Fruit fly (Drosophila melanogaster) whole organism, embryonic: ENCODE measurements around the gene Rbcn-3B.
A peak's percentile ranks its signal among the peaks of the same experiment; 100 is the strongest.

Experiments used
- Abd-B ChIP-seq: fragments of 200-800 bp; sonication (Bioruptor generic); optimal IDR thresholded peaks from 2 replicates; lab custom pipeline; 2018; ENCODE audit warnings: missing biosample characterization, mild to moderate bottlenecking, missing genetic modification characterization, moderate library complexity
- CG10209 ChIP-seq: fragments of 200-800 bp; sonication (Bioruptor generic); optimal IDR thresholded peaks from 3 replicates; lab custom pipeline; 2017; ENCODE audit warnings: missing biosample characterization, mild to moderate bottlenecking, missing genetic modification characterization, missing genetic modification reagents
- CG10274 ChIP-seq: fragments of 200-800 bp; sonication (Bioruptor generic); optimal IDR thresholded peaks from 3 replicates; lab custom pipeline; 2017; ENCODE audit warnings: missing biosample characterization, mild to moderate bottlenecking, missing genetic modification characterization
- CG10321 ChIP-seq: fragments of 200-800 bp; sonication (Bioruptor generic); IDR thresholded peaks from 2 replicates; pipeline ENCODE4 v1.3.6; 2022; ENCODE audit warnings: missing biosample characterization, missing genetic modification characterization
- CG10431 ChIP-seq: fragments of 200-800 bp; sonication (Bioruptor generic); optimal IDR thresholded peaks from 3 replicates; lab custom pipeline; 2018; ENCODE audit warnings: missing biosample characterization, mild to moderate bottlenecking, missing genetic modification characterization
- CG10959 ChIP-seq: fragments of 200-800 bp; sonication (Bioruptor generic); IDR thresholded peaks from 2 replicates; pipeline ENCODE4 v1.3.6; 2022; ENCODE audit warnings: missing biosample characterization, missing genetic modification characterization
- CG11504 ChIP-seq: fragments of 200-800 bp; sonication (Bioruptor generic); optimal IDR thresholded peaks from 3 replicates; lab custom pipeline; 2019; ENCODE audit warnings: missing biosample characterization, mild to moderate bottlenecking, missing genetic modification characterization, moderate library complexity
- CG12219 ChIP-seq: fragments of 200-800 bp; sonication (Bioruptor generic); optimal IDR thresholded peaks from 3 replicates; lab custom pipeline; 2018; ENCODE audit warnings: missing biosample characterization, mild to moderate bottlenecking, missing genetic modification characterization
- CG13287 ChIP-seq: fragments of 200-800 bp; sonication (Bioruptor generic); IDR thresholded peaks from 2 replicates; pipeline ENCODE4 v1.3.6; 2022; ENCODE audit warnings: missing biosample characterization, missing genetic modification characterization; ENCODE audit not compliant: partially characterized antibody
- CG13894 ChIP-seq: fragments of 200-800 bp; sonication (Bioruptor generic); optimal IDR thresholded peaks from 3 replicates; lab custom pipeline; 2018; ENCODE audit warnings: missing biosample characterization, mild to moderate bottlenecking, missing genetic modification characterization, moderate library complexity
- CG14014 ChIP-seq: fragments of 200-800 bp; sonication (Bioruptor generic); IDR thresholded peaks from 2 replicates; pipeline ENCODE4 v1.3.6; 2022; ENCODE audit warnings: missing biosample characterization, missing genetic modification characterization
- CG14667 ChIP-seq: fragments of 200-800 bp; sonication (Bioruptor generic); IDR thresholded peaks from 2 replicates; pipeline ENCODE4 v1.3.6; 2022; ENCODE audit warnings: missing biosample characterization, missing genetic modification characterization
- CG16813 ChIP-seq: fragments of 200-800 bp; sonication (Bioruptor generic); IDR thresholded peaks from 3 replicates; pipeline ENCODE4 v1.3.6; 2022; ENCODE audit warnings: missing biosample characterization, missing genetic modification characterization; ENCODE audit not compliant: partially characterized antibody
- CG2678 ChIP-seq: fragments of 200-800 bp; sonication (Bioruptor generic); optimal IDR thresholded peaks from 3 replicates; lab custom pipeline; 2019; ENCODE audit warnings: missing biosample characterization, mild to moderate bottlenecking, missing genetic modification characterization, moderate library complexity
- CG3281 ChIP-seq: fragments of 200-800 bp; sonication (Bioruptor generic); optimal IDR thresholded peaks from 3 replicates; lab custom pipeline; 2017; ENCODE audit warnings: missing biosample characterization, mild to moderate bottlenecking, missing genetic modification characterization
- CG43689 ChIP-seq: fragments of 200-800 bp; sonication (Bioruptor generic); IDR thresholded peaks from 2 replicates; pipeline ENCODE4 v1.3.6; 2022; ENCODE audit warnings: missing biosample characterization, missing genetic modification characterization
- CG5245 ChIP-seq: fragments of 200-800 bp; sonication (Bioruptor generic); optimal IDR thresholded peaks from 3 replicates; lab custom pipeline; 2016; ENCODE audit warnings: missing biosample characterization, missing genetic modification characterization
- CG8359 ChIP-seq: fragments of 200-800 bp; sonication (Bioruptor generic); optimal IDR thresholded peaks from 2 replicates; lab custom pipeline; 2017; ENCODE audit warnings: missing biosample characterization, mild to moderate bottlenecking, missing genetic modification characterization, borderline replicate concordance
- CG8478 ChIP-seq: fragments of >200 bp; optimal IDR thresholded peaks from 2 replicates; lab custom pipeline; 2018
- CG8924 ChIP-seq: fragments of 200-800 bp; optimal IDR thresholded peaks from 3 replicates; lab custom pipeline; 2019; ENCODE audit warnings: missing biosample characterization, mild to moderate bottlenecking, missing genetic modification characterization, moderate library complexity
- CG9727 ChIP-seq: fragments of 200-800 bp; sonication (Bioruptor generic); optimal IDR thresholded peaks from 3 replicates; lab custom pipeline; 2017; ENCODE audit warnings: missing biosample characterization, mild to moderate bottlenecking, missing genetic modification characterization
- CHES-1-like ChIP-seq: fragments of 200-800 bp; sonication (Bioruptor generic); optimal IDR thresholded peaks from 2 replicates; lab custom pipeline; 2016; ENCODE audit warnings: missing biosample characterization, missing genetic modification characterization
- D19A ChIP-seq: fragments of 200-800 bp; optimal IDR thresholded peaks from 3 replicates; lab custom pipeline; 2019; ENCODE audit warnings: missing biosample characterization, mild to moderate bottlenecking, missing genetic modification characterization, moderate library complexity
- Drgx ChIP-seq: fragments of 200-800 bp; sonication (Bioruptor generic); IDR thresholded peaks from 2 replicates; pipeline ENCODE4 v1.3.6; 2022; ENCODE audit warnings: missing biosample characterization, missing genetic modification characterization
- Hmr ChIP-seq: fragments of 200-800 bp; sonication (Bioruptor generic); optimal IDR thresholded peaks from 3 replicates; lab custom pipeline; 2017; ENCODE audit warnings: mild to moderate bottlenecking, missing biosample characterization, missing genetic modification reagents, missing genetic modification characterization
- Hmx ChIP-seq: fragments of 200-800 bp; sonication (Bioruptor generic); optimal IDR thresholded peaks from 2 replicates; lab custom pipeline; 2016; ENCODE audit warnings: missing biosample characterization, missing genetic modification characterization
- Kr ChIP-seq: fragments of 200-800 bp; sonication (Bioruptor generic); optimal IDR thresholded peaks from 2 replicates; lab custom pipeline; 2017; ENCODE audit warnings: missing biosample characterization, mild to moderate bottlenecking, missing genetic modification characterization
- Lhr ChIP-seq: fragments of 200-800 bp; sonication (Bioruptor generic); optimal IDR thresholded peaks from 3 replicates; lab custom pipeline; 2017; ENCODE audit warnings: mild to moderate bottlenecking, missing biosample characterization, missing genetic modification reagents, missing genetic modification characterization
- Opbp ChIP-seq: fragments of 200-800 bp; sonication (Bioruptor generic); IDR thresholded peaks from 3 replicates; pipeline ENCODE4 v1.3.6; 2022; ENCODE audit warnings: missing biosample characterization, missing genetic modification characterization; ENCODE audit not compliant: partially characterized antibody
- Poxn ChIP-seq: fragments of 200-800 bp; sonication (Bioruptor generic); IDR thresholded peaks from 2 replicates; pipeline ENCODE4 v1.3.6; 2022; ENCODE audit warnings: missing biosample characterization, missing genetic modification characterization
- ara ChIP-seq: fragments of 200-800 bp; sonication (Bioruptor generic); IDR thresholded peaks from 2 replicates; pipeline ENCODE4 v1.3.6; 2022; ENCODE audit warnings: missing biosample characterization, missing genetic modification characterization
- btn ChIP-seq: fragments of 200-800 bp; sonication (Bioruptor generic); optimal IDR thresholded peaks from 2 replicates; lab custom pipeline; 2016; ENCODE audit warnings: missing biosample characterization, missing genetic modification characterization
- corto ChIP-seq: fragments of 200-800 bp; sonication (Bioruptor generic); optimal IDR thresholded peaks from 2 replicates; lab custom pipeline; 2016; ENCODE audit warnings: missing biosample characterization, mild to moderate bottlenecking, missing genetic modification characterization, moderate library complexity
- danr ChIP-seq: fragments of 200-800 bp; sonication (Bioruptor generic); IDR thresholded peaks from 2 replicates; pipeline ENCODE4 v1.3.6; 2022; ENCODE audit warnings: missing biosample characterization, missing genetic modification characterization
- dimm ChIP-seq: fragments of 200-800 bp; sonication (Bioruptor generic); IDR thresholded peaks from 2 replicates; pipeline ENCODE4 v1.3.6; 2022; ENCODE audit warnings: missing biosample characterization, missing genetic modification characterization
- ems ChIP-seq: fragments of 200-800 bp; sonication (Bioruptor generic); optimal IDR thresholded peaks from 3 replicates; lab custom pipeline; 2016; ENCODE audit warnings: missing biosample characterization, missing genetic modification characterization
- ftz-f1 ChIP-seq: fragments of 200-800 bp; sonication (Bioruptor generic); optimal IDR thresholded peaks from 2 replicates; lab custom pipeline; 2016; ENCODE audit warnings: missing biosample characterization, missing genetic modification characterization
- gro ChIP-seq: fragments of 200-800 bp; sonication (Bioruptor generic); optimal IDR thresholded peaks from 2 replicates; lab custom pipeline; 2016; ENCODE audit warnings: missing biosample characterization, missing genetic modification characterization
- gsb-n ChIP-seq: fragments of 200-800 bp; sonication (Bioruptor generic); optimal IDR thresholded peaks from 3 replicates; lab custom pipeline; 2018; ENCODE audit warnings: missing biosample characterization, mild to moderate bottlenecking, missing genetic modification characterization
- h ChIP-seq: fragments of >200 bp; optimal IDR thresholded peaks from 2 replicates; lab custom pipeline; 2017
- hbn ChIP-seq: fragments of 200-800 bp; sonication (Bioruptor generic); IDR thresholded peaks from 2 replicates; pipeline ENCODE4 v1.3.6; 2022; ENCODE audit warnings: missing biosample characterization, missing genetic modification characterization; ENCODE audit not compliant: partially characterized antibody
- kay ChIP-seq: fragments of 200-800 bp; sonication (Bioruptor generic); optimal IDR thresholded peaks from 2 replicates; lab custom pipeline; 2016; ENCODE audit warnings: missing biosample characterization, missing genetic modification characterization
- lola ChIP-seq, 3 experiments: fragments of >200 bp in 2 of 3; fragments of 200-800 bp in 1 of 3; sonication (Bioruptor generic) in 1 of 3; optimal IDR thresholded peaks; 2 replicates each; lab custom pipeline; 2017 to 2019; ENCODE audit warnings: missing biosample characterization in 3 of 3, missing genetic modification characterization in 3 of 3, mild to moderate bottlenecking in 1 of 3, moderate library complexity in 1 of 3
- otp ChIP-seq: fragments of 200-800 bp; sonication (Bioruptor generic); IDR thresholded peaks from 3 replicates; pipeline ENCODE4, ENCODE4 v1.3.6; 2022; ENCODE audit warnings: missing biosample characterization, missing genetic modification characterization
- pho ChIP-seq: fragments of 200-800 bp; sonication (Bioruptor generic); optimal IDR thresholded peaks from 2 replicates; lab custom pipeline; 2016; ENCODE audit warnings: missing biosample characterization, missing genetic modification characterization
- pzg ChIP-seq: fragments of 200-800 bp; sonication (Bioruptor generic); optimal IDR thresholded peaks from 3 replicates; lab custom pipeline; 2018; ENCODE audit warnings: missing biosample characterization, mild to moderate bottlenecking, missing genetic modification characterization, moderate library complexity
- sim ChIP-seq: fragments of 200-800 bp; sonication (Bioruptor generic); IDR thresholded peaks from 2 replicates; pipeline ENCODE4 v1.3.6; 2022; ENCODE audit warnings: missing biosample characterization, missing genetic modification characterization
- slp2 ChIP-seq: fragments of 200-800 bp; sonication (Bioruptor generic); optimal IDR thresholded peaks from 2 replicates; lab custom pipeline; 2016; ENCODE audit warnings: missing biosample characterization, missing genetic modification characterization
- ssp ChIP-seq: fragments of 200-800 bp; sonication (Bioruptor generic); IDR thresholded peaks from 2 replicates; pipeline ENCODE4 v1.3.6; 2022; ENCODE audit warnings: missing biosample characterization, missing genetic modification characterization
- tap ChIP-seq: fragments of 200-800 bp; optimal IDR thresholded peaks from 3 replicates; lab custom pipeline; 2019; ENCODE audit warnings: missing biosample characterization, mild to moderate bottlenecking, missing genetic modification characterization, moderate library complexity
- tgo ChIP-seq: fragments of 200-800 bp; sonication (Bioruptor generic); IDR thresholded peaks from 3 replicates; pipeline ENCODE4 v1.3.6; 2022; ENCODE audit warnings: missing biosample characterization, missing genetic modification characterization

Rbcn-3B gene

DNA sequence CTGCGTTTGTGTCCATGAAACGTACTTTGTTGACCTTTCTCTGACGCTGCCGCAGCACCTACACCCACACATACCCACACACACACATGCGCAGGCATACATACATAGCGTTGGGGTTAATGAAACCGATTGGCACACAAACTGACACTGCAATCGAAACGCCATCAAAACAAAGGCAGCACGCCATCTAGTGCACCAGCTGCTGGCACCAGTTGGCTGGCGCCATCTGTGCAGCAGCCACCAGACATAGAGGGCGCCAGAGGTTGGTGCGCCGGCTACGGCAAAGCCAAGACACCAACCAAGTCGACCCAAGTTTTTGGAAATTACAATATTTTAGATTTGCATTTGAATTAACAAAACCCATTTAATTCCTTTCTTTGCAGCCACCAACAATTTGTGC, 44.2 kb downstream of the Rbcn-3B start (continued):
- TF ChIP-seq Opbp (GFP tag; lab: Robert Waterston, UW) = peak; percentile 74; the same call in 2 of the 3 replicates
- peak; percentile 83 for TF ChIP-seq CG10959
- TF ChIP-seq CG12219 (GFP tag; lab: Kevin White, UChicago) = no peak
- TF ChIP-seq ssp (GFP tag; lab: Robert Waterston, UW) = peak; percentile 72
- TF ChIP-seq D19A (tag; lab: Kevin White, UChicago) = no peak
- peak; percentile 59 for TF ChIP-seq CG11504 (tag; lab: Kevin White, UChicago)
- TF ChIP-seq CG13894 = peak; percentile 6
- peak; percentile 50 for TF ChIP-seq CHES-1-like
- no peak for TF ChIP-seq Abd-B (GFP tag; lab: Kevin White, UChicago)
- TF ChIP-seq CG10209 = peak; percentile 50
- TF ChIP-seq CG8924 = no peak
- TF ChIP-seq CG8359 (GFP tag; lab: Kevin White, UChicago) = no peak
- no peak for TF ChIP-seq tap (tag; lab: Kevin White, UChicago)
- TF ChIP-seq CG43689 (GFP tag; lab: Robert Waterston, UW) = no peak
- no peak for TF ChIP-seq btn (GFP tag; lab: Kevin White, UChicago)
- peak; percentile 93 for TF ChIP-seq CG8478
- peak; percentile 6 for TF ChIP-seq gro
- TF ChIP-seq Hmr (GFP tag; lab: Kevin White, UChicago) = peak; percentile 66
- TF ChIP-seq pho (GFP tag; lab: Kevin White, UChicago) = peak; percentile 59
- peak; percentile 68 for TF ChIP-seq tgo (GFP tag; lab: Robert Waterston, UW)
- peak; percentile 61; the same call in 1 of the 2 replicates for TF ChIP-seq CG14014 (GFP tag; lab: Robert Waterston, UW)
- peak; percentile 22 for TF ChIP-seq kay (GFP tag; lab: Kevin White, UChicago)
- TF ChIP-seq dimm = 0 out of 2 replicates have a peak, but pooled peaks have one; percentile 9
- peak; percentile 61 for TF ChIP-seq ftz-f1
- peak; percentile 48; the same call in 1 of the 3 replicates for TF ChIP-seq otp (GFP tag; lab: Robert Waterston, UW)
- no peak for TF ChIP-seq sim (GFP tag; lab: Robert Waterston, UW)
- no peak for TF ChIP-seq ara (GFP tag; lab: Robert Waterston, UW)
- no peak for TF ChIP-seq gsb-n
- TF ChIP-seq CG14667 (GFP tag; lab: Robert Waterston, UW) = peak; percentile 79
- TF ChIP-seq CG10431 (GFP tag; lab: Kevin White, UChicago) = no peak
- TF ChIP-seq CG10274 (GFP tag; lab: Kevin White, UChicago) = peak; percentile 28
- TF ChIP-seq ems (GFP tag; lab: Kevin White, UChicago) = no peak
- no peak for TF ChIP-seq CG3281 (GFP tag; lab: Kevin White, UChicago)
- TF ChIP-seq CG16813 (GFP tag; lab: Robert Waterston, UW) = peak; percentile 32; the same call in 1 of the 3 replicates
- peak; percentile 34 for TF ChIP-seq CG9727
- TF ChIP-seq corto (GFP tag; lab: Kevin White, UChicago) = no peak
- TF ChIP-seq h (lab: Kevin White, UChicago) = no peak
- peak; percentile 59; the same call in 1 of the 2 replicates for TF ChIP-seq CG13287 (GFP tag; lab: Robert Waterston, UW)
- TF ChIP-seq CG10321 = no peak
- peak; percentile 68 for TF ChIP-seq CG5245 (GFP tag; lab: Kevin White, UChicago)
- TF ChIP-seq Kr = no peak
- TF ChIP-seq lola (GFP tag; optimal IDR thresholded peaks at IDR 0.05; lab: Kevin White, UChicago) = no peak
- TF ChIP-seq hbn (GFP tag; lab: Robert Waterston, UW) = no peak
- TF ChIP-seq Hmx = no peak
- peak; percentile 21 for TF ChIP-seq CG2678 (tag; lab: Kevin White, UChicago)
- peak; percentile 89 for TF ChIP-seq Lhr (GFP tag; lab: Kevin White, UChicago)
- no peak for TF ChIP-seq Drgx (GFP tag; lab: Robert Waterston, UW)
- TF ChIP-seq slp2 (GFP tag; lab: Kevin White, UChicago) = peak; percentile 10
- peak; percentile 37 for TF ChIP-seq pzg (GFP tag; lab: Kevin White, UChicago)
- peak; percentile 62; the same call in 1 of the 2 replicates for TF ChIP-seq danr
- no peak for TF ChIP-seq Poxn (GFP tag; lab: Robert Waterston, UW)
